Fruit fly (Drosophila melanogaster) whole organism, embryonic: ENCODE data around the gene Cyp313a1.
A peak's percentile ranks its signal among the peaks of the same experiment; 100 is the strongest.

ENCODE experiments used
- Aef1 ChIP-seq: fragments of 200-800 bp; sonication (Bioruptor generic); IDR thresholded peaks from 3 replicates; pipeline ENCODE4 v1.3.6; 2022; ENCODE audit warnings: missing biosample characterization, missing genetic modification characterization
- Antp ChIP-seq: fragments of 200-800 bp; sonication (Bioruptor generic); optimal IDR thresholded peaks from 3 replicates; lab custom pipeline; 2016; ENCODE audit warnings: missing biosample characterization, missing genetic modification characterization
- C15 ChIP-seq: fragments of 200-800 bp; sonication (Bioruptor generic); IDR thresholded peaks from 3 replicates; pipeline ENCODE4 v1.3.6; 2022; ENCODE audit warnings: missing biosample characterization, missing genetic modification characterization
- CG10431 ChIP-seq: fragments of 200-800 bp; sonication (Bioruptor generic); optimal IDR thresholded peaks from 3 replicates; lab custom pipeline; 2018; ENCODE audit warnings: missing biosample characterization, mild to moderate bottlenecking, missing genetic modification characterization
- CG10543 ChIP-seq: fragments of 200-800 bp; sonication (Bioruptor generic); optimal IDR thresholded peaks from 3 replicates; lab custom pipeline; 2017; ENCODE audit warnings: missing biosample characterization, mild to moderate bottlenecking, missing genetic modification characterization, moderate library complexity
- CG10565 ChIP-seq: fragments of 200-800 bp; sonication (Bioruptor generic); optimal IDR thresholded peaks from 3 replicates; lab custom pipeline; 2016; ENCODE audit warnings: missing biosample characterization, mild to moderate bottlenecking, missing genetic modification characterization
- CG11093 ChIP-seq: fragments of 200-800 bp; sonication (Bioruptor generic); IDR thresholded peaks from 3 replicates; pipeline ENCODE4 v1.3.6; 2022; ENCODE audit warnings: missing biosample characterization, missing genetic modification characterization
- CG11723 ChIP-seq: fragments of 200-800 bp; sonication (Bioruptor generic); optimal IDR thresholded peaks from 2 replicates; lab custom pipeline; 2017; ENCODE audit warnings: missing biosample characterization, mild to moderate bottlenecking, missing genetic modification characterization
- CG14441 ChIP-seq: fragments of 200-800 bp; sonication (Bioruptor generic); IDR thresholded peaks from 2 replicates; pipeline ENCODE4 v1.3.6; 2022; ENCODE audit warnings: missing biosample characterization, missing genetic modification characterization
- CG15011 ChIP-seq: fragments of 200-800 bp; sonication (Bioruptor generic); optimal IDR thresholded peaks from 3 replicates; lab custom pipeline; 2018; ENCODE audit warnings: missing biosample characterization, mild to moderate bottlenecking, missing genetic modification characterization
- CG1529 ChIP-seq: fragments of 200-800 bp; sonication (Bioruptor generic); optimal IDR thresholded peaks from 3 replicates; lab custom pipeline; 2018; ENCODE audit warnings: missing biosample characterization, missing genetic modification characterization
- CG15514 ChIP-seq: fragments of 200-800 bp; sonication (Bioruptor generic); optimal IDR thresholded peaks from 3 replicates; lab custom pipeline; 2017; ENCODE audit warnings: missing biosample characterization, missing genetic modification characterization, mild to moderate bottlenecking, moderate library complexity, missing genetic modification reagents
- CG1647 ChIP-seq: fragments of 200-800 bp; sonication (Bioruptor generic); optimal IDR thresholded peaks from 3 replicates; lab custom pipeline; 2016; ENCODE audit warnings: missing biosample characterization, missing genetic modification characterization
- CG16779 ChIP-seq: fragments of 200-800 bp; sonication (Bioruptor generic); IDR thresholded peaks from 2 replicates; pipeline ENCODE4 v1.3.6; 2022; ENCODE audit warnings: missing biosample characterization, missing genetic modification characterization
- CG16863 ChIP-seq: fragments of 200-800 bp; sonication (Bioruptor generic); optimal IDR thresholded peaks from 3 replicates; lab custom pipeline; 2016; ENCODE audit warnings: missing biosample characterization, missing genetic modification characterization
- CG17361 ChIP-seq: fragments of 200-800 bp; sonication (Bioruptor generic); IDR thresholded peaks from 3 replicates; pipeline ENCODE4 v1.3.6; 2022; ENCODE audit warnings: missing biosample characterization, missing genetic modification characterization
- CG2120 ChIP-seq: fragments of 200-800 bp; sonication (Bioruptor generic); optimal IDR thresholded peaks from 3 replicates; lab custom pipeline; 2016; ENCODE audit warnings: missing biosample characterization, missing genetic modification characterization
- CG30403 ChIP-seq: fragments of 200-800 bp; sonication (Bioruptor generic); optimal IDR thresholded peaks from 3 replicates; lab custom pipeline; 2016; ENCODE audit warnings: missing biosample characterization, missing genetic modification characterization
- CG32532 ChIP-seq: fragments of 200-800 bp; sonication (Bioruptor generic); IDR thresholded peaks from 2 replicates; pipeline ENCODE4 v1.3.6; 2022; ENCODE audit warnings: missing biosample characterization, missing genetic modification characterization
- CG32767 ChIP-seq: fragments of 200-800 bp; sonication (Bioruptor generic); IDR thresholded peaks from 2 replicates; pipeline ENCODE4 v1.3.6; 2022; ENCODE audit warnings: missing biosample characterization, missing genetic modification characterization
- CG4617 ChIP-seq: fragments of 200-800 bp; sonication (Bioruptor generic); optimal IDR thresholded peaks from 3 replicates; lab custom pipeline; 2016; ENCODE audit warnings: missing biosample characterization, missing genetic modification characterization, borderline replicate concordance
- CG7745 ChIP-seq: fragments of 200-800 bp; sonication (Bioruptor generic); optimal IDR thresholded peaks from 2 replicates; lab custom pipeline; 2018; ENCODE audit warnings: missing biosample characterization, mild to moderate bottlenecking, missing genetic modification characterization, moderate library complexity
- CG7928 ChIP-seq: fragments of 200-800 bp; sonication (Bioruptor generic); optimal IDR thresholded peaks from 2 replicates; lab custom pipeline; 2017; ENCODE audit warnings: missing biosample characterization, mild to moderate bottlenecking, missing genetic modification characterization
- CG9609 ChIP-seq: fragments of 200-800 bp; sonication (Bioruptor generic); optimal IDR thresholded peaks from 3 replicates; lab custom pipeline; 2016; ENCODE audit warnings: missing biosample characterization, missing genetic modification characterization
- Dad ChIP-seq: fragments of 200-800 bp; sonication (Bioruptor generic); optimal IDR thresholded peaks from 3 replicates; lab custom pipeline; 2016; ENCODE audit warnings: missing biosample characterization, missing genetic modification characterization
- Dip3 ChIP-seq: fragments of 200-800 bp; sonication (Bioruptor generic); optimal IDR thresholded peaks from 3 replicates; lab custom pipeline; 2016; ENCODE audit warnings: missing biosample characterization, missing genetic modification characterization
- Doc2 ChIP-seq: fragments of 200-800 bp; sonication (Bioruptor generic); IDR thresholded peaks from 2 replicates; pipeline ENCODE4 v1.3.6; 2022; ENCODE audit warnings: missing biosample characterization, missing genetic modification characterization
- Fer3 ChIP-seq: fragments of 200-800 bp; sonication (Bioruptor generic); optimal IDR thresholded peaks from 2 replicates; lab custom pipeline; 2018; ENCODE audit warnings: missing biosample characterization, mild to moderate bottlenecking, missing genetic modification characterization, moderate library complexity
- HLHmδ ChIP-seq: fragments of 200-800 bp; sonication (Bioruptor generic); optimal IDR thresholded peaks from 2 replicates; lab custom pipeline; 2018; ENCODE audit warnings: missing biosample characterization, mild to moderate bottlenecking, missing genetic modification characterization, moderate library complexity
- MBD-R2 ChIP-seq: fragments of 200-800 bp; sonication (Bioruptor generic); IDR thresholded peaks from 2 replicates; pipeline ENCODE4 v1.3.6; 2022; ENCODE audit warnings: missing biosample characterization, missing genetic modification characterization
- Med ChIP-seq: fragments of 200-800 bp; sonication (Bioruptor generic); peaks from one replicate; lab custom pipeline; 2016; ENCODE audit warnings: missing biosample characterization, missing genetic modification characterization, mild to moderate bottlenecking, inconsistent platforms, moderate library complexity
- Nf-YB ChIP-seq: fragments of 200-800 bp; sonication (Bioruptor generic); optimal IDR thresholded peaks from 3 replicates; lab custom pipeline; 2019; ENCODE audit warnings: missing biosample characterization, mild to moderate bottlenecking, missing genetic modification characterization, moderate library complexity
- Nf-YC ChIP-seq: fragments of 200-800 bp; optimal IDR thresholded peaks from 3 replicates; lab custom pipeline; 2019; ENCODE audit warnings: missing biosample characterization, mild to moderate bottlenecking, missing genetic modification characterization, moderate library complexity
- Pdp1 ChIP-seq, 2 experiments: fragments of 200-800 bp; sonication (Bioruptor generic); optimal IDR thresholded peaks; 3 replicates each; lab custom pipeline; 2016; ENCODE audit warnings: missing biosample characterization in 2 of 2, missing genetic modification characterization in 2 of 2, mild to moderate bottlenecking in 1 of 2, moderate library complexity in 1 of 2
- ap ChIP-seq: fragments of 200-800 bp; sonication (Bioruptor generic); IDR thresholded peaks from 2 replicates; pipeline ENCODE4 v1.3.6; 2022; ENCODE audit warnings: missing biosample characterization, missing genetic modification characterization
- ash1 ChIP-seq: fragments of 200-800 bp; sonication (Bioruptor generic); optimal IDR thresholded peaks from 2 replicates; lab custom pipeline; 2018; ENCODE audit warnings: missing biosample characterization, mild to moderate bottlenecking, missing genetic modification characterization
- br ChIP-seq: fragments of >200 bp; optimal IDR thresholded peaks from 2 replicates; lab custom pipeline; 2017
- cg ChIP-seq: fragments of 200-800 bp; sonication (Bioruptor generic); optimal IDR thresholded peaks from 3 replicates; lab custom pipeline; 2019; ENCODE audit warnings: missing biosample characterization, mild to moderate bottlenecking, missing genetic modification characterization, moderate library complexity
- croc ChIP-seq: fragments of 200-800 bp; sonication (Bioruptor generic); conservative IDR thresholded peaks from 3 replicates; pipeline ENCODE4 v1.3.6; 2022; ENCODE audit warnings: missing biosample characterization, missing genetic modification characterization
- cwo ChIP-seq: fragments of 200-800 bp; sonication (Bioruptor generic); optimal IDR thresholded peaks from 3 replicates; lab custom pipeline; 2017; ENCODE audit warnings: missing biosample characterization, missing genetic modification characterization, mild to moderate bottlenecking, moderate library complexity, missing genetic modification reagents
- da ChIP-seq: fragments of 200-800 bp; sonication (Bioruptor generic); optimal IDR thresholded peaks from 2 replicates; lab custom pipeline; 2016; ENCODE audit warnings: missing biosample characterization, missing genetic modification characterization
- dati ChIP-seq: fragments of 200-800 bp; sonication (Bioruptor generic); IDR thresholded peaks from 2 replicates; pipeline ENCODE4 v1.3.6; 2022; ENCODE audit warnings: missing biosample characterization, missing genetic modification characterization
- gfzf ChIP-seq: fragments of 200-800 bp; sonication (Bioruptor generic); optimal IDR thresholded peaks from 2 replicates; lab custom pipeline; 2016; ENCODE audit warnings: missing biosample characterization, mild to moderate bottlenecking, missing genetic modification characterization, moderate library complexity
- kah ChIP-seq: fragments of 200-800 bp; sonication (Bioruptor generic); optimal IDR thresholded peaks from 2 replicates; lab custom pipeline; 2018; ENCODE audit warnings: missing biosample characterization, mild to moderate bottlenecking, missing genetic modification characterization
- odd ChIP-seq: fragments of 200-800 bp; sonication (Bioruptor generic); optimal IDR thresholded peaks from 2 replicates; lab custom pipeline; 2017; ENCODE audit warnings: missing biosample characterization, mild to moderate bottlenecking, missing genetic modification characterization
- org-1 ChIP-seq: fragments of 200-800 bp; sonication (Bioruptor generic); optimal IDR thresholded peaks from 2 replicates; lab custom pipeline; 2017; ENCODE audit warnings: missing biosample characterization, missing genetic modification characterization
- otp ChIP-seq: fragments of 200-800 bp; sonication (Bioruptor generic); IDR thresholded peaks from 3 replicates; pipeline ENCODE4, ENCODE4 v1.3.6; 2022; ENCODE audit warnings: missing biosample characterization, missing genetic modification characterization
- pfk ChIP-seq: fragments of 200-800 bp; sonication (Bioruptor generic); optimal IDR thresholded peaks from 2 replicates; lab custom pipeline; 2018; ENCODE audit warnings: missing biosample characterization, mild to moderate bottlenecking, missing genetic modification characterization, moderate library complexity
- pnt ChIP-seq: fragments of 200-800 bp; sonication (Bioruptor generic); optimal IDR thresholded peaks from 3 replicates; lab custom pipeline; 2016; ENCODE audit warnings: missing biosample characterization, missing genetic modification characterization
- shn ChIP-seq: fragments of 200-800 bp; sonication (Bioruptor generic); optimal IDR thresholded peaks from 3 replicates; lab custom pipeline; 2016; ENCODE audit warnings: missing biosample characterization, missing genetic modification characterization

Gene Cyp313a1

DNA sequence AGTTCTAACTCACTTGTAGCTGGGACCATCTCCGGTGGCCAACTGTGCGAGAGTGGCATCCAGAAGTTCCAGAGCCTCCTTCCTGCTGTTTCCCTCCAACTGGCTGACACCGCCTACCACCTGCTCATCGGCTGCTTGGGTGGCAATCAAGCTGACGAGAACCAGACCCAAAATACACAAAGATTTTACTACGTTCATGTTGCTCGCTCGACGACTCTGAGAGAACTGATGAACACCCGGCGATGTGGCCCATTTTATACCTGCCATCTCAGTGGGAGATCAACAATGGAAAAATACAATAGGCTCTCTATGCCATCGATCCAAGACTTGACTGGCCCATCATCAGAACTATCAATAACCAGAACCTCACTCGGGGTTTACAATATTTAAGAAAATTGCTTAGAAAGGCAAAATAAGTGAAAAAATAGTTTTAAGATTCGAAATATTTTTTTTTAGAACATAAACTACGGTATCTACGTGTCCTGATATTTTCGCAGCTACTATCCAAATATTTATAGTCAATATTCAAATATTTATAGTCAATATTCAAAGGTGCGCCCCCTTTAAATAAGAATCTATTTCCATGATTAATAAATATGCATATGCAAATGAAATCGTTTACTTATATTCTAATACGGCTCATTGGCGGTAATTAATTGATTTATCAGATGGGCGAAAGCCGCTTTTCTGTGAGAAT, 48.7 kb downstream of the Cyp313a1 start, which contains the start of gene Cys (continued):
- TF ChIP-seq pnt (GFP tag; lab: Kevin White, UChicago) (no peak), da (peak; percentile 42), ap (GFP tag; lab: Robert Waterston, UW) (0 out of 2 replicates have a peak, but pooled peaks have one; percentile 39), Med (GFP tag; lab: Kevin White, UChicago) (peak; percentile 78), dati (GFP tag; lab: Robert Waterston, UW) (no peak), org-1 (GFP tag; lab: Kevin White, UChicago) (no peak), CG1529 (GFP tag; lab: Kevin White, UChicago) (no peak), CG10565 (GFP tag; lab: Kevin White, UChicago) (no peak), Aef1 (GFP tag; lab: Robert Waterston, UW) (no peak), CG7745 (tag; lab: Kevin White, UChicago) (no peak), gfzf (GFP tag; lab: Kevin White, UChicago) (no peak), CG15011 (GFP tag; lab: Kevin White, UChicago) (no peak), cg (no peak), CG16863 (no peak), CG11723 (no peak), br (lab: Kevin White, UChicago) (no peak), croc (GFP tag; lab: Robert Waterston, UW) (no peak), Dip3 (GFP tag; lab: Kevin White, UChicago) (no peak), CG9609 (GFP tag; lab: Kevin White, UChicago) (no peak), MBD-R2 (peak; percentile 24; the same call in 1 of the 2 replicates), CG11093 (no peak), pfk (GFP tag; lab: Kevin White, UChicago) (peak; percentile 42), CG1647 (GFP tag; lab: Kevin White, UChicago) (no peak), odd (GFP tag; lab: Kevin White, UChicago) (no peak), Dad (GFP tag; lab: Kevin White, UChicago) (no peak), CG16779 (GFP tag; lab: Robert Waterston, UW) (peak; percentile 36; the same call in 1 of the 2 replicates), CG17361 (GFP tag; lab: Robert Waterston, UW) (peak; percentile 38; the same call in 2 of the 3 replicates), CG7928 (GFP tag; lab: Kevin White, UChicago) (no peak), Nf-YB (GFP tag; lab: Kevin White, UChicago) (no peak), Doc2 (GFP tag; lab: Robert Waterston, UW) (no peak), CG15514 (GFP tag; lab: Kevin White, UChicago) (no peak), shn (GFP tag; lab: Kevin White, UChicago) (no peak), CG10543 (GFP tag; lab: Kevin White, UChicago) (peak; percentile 20), C15 (GFP tag; lab: Robert Waterston, UW) (no peak), CG2120 (GFP tag; lab: Kevin White, UChicago) (peak; percentile 44), CG32767 (GFP tag; lab: Robert Waterston, UW) (0 out of 2 replicates have a peak, but pooled peaks have one; percentile 15), Fer3 (tag; lab: Kevin White, UChicago) (no peak), otp (0 out of 3 replicates have a peak, but pooled peaks have one; percentile 36), CG32532 (peak; percentile 47; the same call in 1 of the 2 replicates), CG10431 (GFP tag; lab: Kevin White, UChicago) (no peak), Nf-YC (no peak), CG4617 (GFP tag; lab: Kevin White, UChicago) (no peak), cwo (GFP tag; lab: Kevin White, UChicago) (no peak), CG14441 (no peak), Antp (GFP tag; lab: Kevin White, UChicago) (peak; percentile 38), kah (GFP tag; lab: Kevin White, UChicago) (peak; percentile 92), CG30403 (no peak), Pdp1 (GFP tag; optimal IDR thresholded peaks at IDR 0.05; lab: Kevin White, UChicago) (peak in 1 of 2 experiments; percentile 18), ash1 (GFP tag; lab: Kevin White, UChicago) (no peak), HLHmδ (GFP tag; lab: Kevin White, UChicago) (no peak)
